Fruit fly (Drosophila melanogaster) whole organism: ENCODE data around the gene Ost48.

ENCODE experiments used
- CG8478 ChIP-seq: fragments of >200 bp; optimal IDR thresholded peaks from 2 replicates; lab custom pipeline; 2018; ENCODE audit warnings: inconsistent platforms
- pan ChIP-seq: fragments of >200 bp; optimal IDR thresholded peaks from 2 replicates; lab custom pipeline; 2017
- psq ChIP-seq: fragments of >200 bp; optimal IDR thresholded peaks from 2 replicates; lab custom pipeline; 2017

- TF ChIP-seq psq (lab: Kevin White, UChicago) (no peak), pan (lab: Kevin White, UChicago) (no peak), CG8478 (no peak)
These were observed 38.0 kb upstream of the Ost48 start, which contains the start of gene CG12118 for dm6 chrX:9196362-9196761.
